Fruit fly (Drosophila melanogaster) whole organism: Measurements from ENCODE around the gene Nthl1.

Experiments used
- CG8478 ChIP-seq: fragments of >200 bp; optimal IDR thresholded peaks from 2 replicates; lab custom pipeline; 2018; ENCODE audit warnings: inconsistent platforms
- Dll ChIP-seq: fragments of >200 bp; optimal IDR thresholded peaks from 2 replicates; lab custom pipeline; 2017
- EcR ChIP-seq, 2 experiments: fragments of >200 bp; optimal IDR thresholded peaks; 2 replicates each; lab custom pipeline; 2017; ENCODE audit warnings: missing biosample characterization in 2 of 2, missing genetic modification characterization in 2 of 2, missing genetic modification reagents in 2 of 2
- pan ChIP-seq: fragments of >200 bp; optimal IDR thresholded peaks from 2 replicates; lab custom pipeline; 2017
- psq ChIP-seq: fragments of >200 bp; optimal IDR thresholded peaks from 2 replicates; lab custom pipeline; 2017
- usp ChIP-seq: fragments of >200 bp; optimal IDR thresholded peaks from 2 replicates; lab custom pipeline; 2017; ENCODE audit warnings: missing biosample characterization, missing genetic modification characterization, mixed read lengths

The Nthl1 gene

DNA sequence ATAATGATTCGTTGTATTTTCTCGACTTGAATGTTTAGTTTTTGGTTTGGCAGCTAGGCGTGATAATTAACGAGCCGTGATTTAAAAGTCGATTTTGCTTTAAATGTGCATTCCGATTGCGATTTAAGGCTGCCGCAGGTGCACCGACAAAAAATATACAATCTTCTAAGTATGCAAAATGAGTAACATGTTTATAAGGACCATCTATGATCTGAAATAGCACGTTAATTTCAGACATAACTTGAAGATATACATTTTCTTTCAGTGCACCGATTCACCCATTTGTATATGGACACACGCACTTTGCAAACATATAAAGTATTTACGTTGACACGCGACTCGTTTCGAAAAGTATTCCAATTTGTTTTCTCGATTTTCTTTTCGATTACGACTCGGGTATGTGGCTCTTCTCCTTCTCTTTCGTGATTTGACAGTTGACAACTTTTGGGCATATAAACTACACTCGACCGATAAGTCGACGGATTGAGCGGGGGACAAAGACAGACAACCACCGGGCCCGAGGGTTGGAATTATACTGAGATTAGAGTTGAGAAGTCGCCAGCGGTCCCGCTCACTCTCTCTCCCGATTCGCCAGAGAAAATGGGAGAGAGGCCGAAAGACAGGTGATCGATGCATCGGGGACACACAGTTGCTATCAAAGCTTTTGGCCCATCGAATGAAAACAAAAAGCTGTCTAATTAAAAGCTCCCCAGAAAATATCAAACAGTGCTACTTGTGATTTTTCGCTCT, 37.6 kb downstream of the Nthl1 start:
- no peak for TF ChIP-seq pan (lab: Kevin White, UChicago)
- TF ChIP-seq Dll = no peak
- TF ChIP-seq EcR (GFP tag; optimal IDR thresholded peaks at IDR 0.05; lab: Kevin White, UChicago) = no peak
- no peak for TF ChIP-seq psq (lab: Kevin White, UChicago)
- no peak for TF ChIP-seq CG8478
- TF ChIP-seq usp (GFP tag; lab: Kevin White, UChicago) = no peak

DNA sequence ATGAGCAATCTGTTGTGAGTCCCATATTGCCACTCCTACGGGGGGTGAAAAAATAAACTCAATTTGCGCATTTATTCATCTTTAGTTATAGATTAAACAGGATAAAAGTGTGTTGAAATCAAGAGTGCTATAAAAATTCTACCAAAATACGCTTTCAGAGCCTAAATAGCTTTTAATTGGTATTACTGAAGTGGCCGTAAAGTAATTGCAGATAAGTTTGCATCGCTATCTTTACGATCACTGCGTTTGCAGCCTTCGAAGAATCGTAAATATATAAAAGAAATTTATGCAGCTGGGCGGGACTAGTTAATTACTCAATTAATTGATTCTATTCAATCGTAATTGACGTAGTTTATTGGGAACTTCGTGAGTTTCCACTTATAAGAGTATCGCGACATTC, 40.4 kb downstream of the Nthl1 start:
- TF ChIP-seq pan (lab: Kevin White, UChicago) (no peak), Dll (no peak), EcR (GFP tag; optimal IDR thresholded peaks at IDR 0.05; lab: Kevin White, UChicago) (no peak)

dm6 chr2L:20885889-20886507, 41.7 kb downstream of the Nthl1 start:
- TF ChIP-seq EcR (GFP tag; optimal IDR thresholded peaks at IDR 0.05; lab: Kevin White, UChicago) = no peak
- no peak for TF ChIP-seq psq (lab: Kevin White, UChicago)
- TF ChIP-seq CG8478 = no peak
- TF ChIP-seq usp (GFP tag; lab: Kevin White, UChicago) = no peak
- TF ChIP-seq pan (lab: Kevin White, UChicago) = no peak
- no peak for TF ChIP-seq Dll

DNA sequence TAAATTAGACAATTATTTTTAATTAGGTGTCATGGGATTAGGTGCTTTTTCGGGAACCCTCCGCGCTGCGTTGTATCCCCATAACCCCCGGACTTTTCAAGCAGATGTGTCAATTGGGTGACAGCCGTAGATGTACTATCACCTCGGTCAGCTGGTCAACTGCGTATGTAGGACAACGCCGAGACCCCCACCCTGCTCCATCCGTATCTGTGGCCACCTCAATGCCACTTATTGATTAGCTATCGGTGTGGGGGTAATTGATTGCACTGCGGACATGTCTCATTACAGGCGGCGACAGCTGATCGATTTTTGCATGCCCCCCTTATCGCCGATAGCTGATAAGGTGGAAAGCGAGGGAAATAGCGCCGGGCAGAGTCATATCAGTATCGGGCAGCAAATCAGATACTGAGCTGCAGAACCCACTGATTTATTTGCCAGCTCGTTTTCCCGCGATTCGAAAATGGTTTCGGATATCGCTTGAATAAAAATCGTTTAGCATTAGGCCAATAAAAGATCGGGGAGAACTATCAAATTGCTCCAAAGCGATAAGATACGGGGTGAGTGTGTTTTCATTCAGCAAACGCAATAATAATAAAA, 43.9 kb downstream of the Nthl1 start:
- TF ChIP-seq pan (lab: Kevin White, UChicago) = no peak
- TF ChIP-seq EcR (GFP tag; optimal IDR thresholded peaks at IDR 0.05; lab: Kevin White, UChicago) = no peak
- TF ChIP-seq CG8478 = no peak
- no peak for TF ChIP-seq usp (GFP tag; lab: Kevin White, UChicago)
- no peak for TF ChIP-seq Dll
- TF ChIP-seq psq (lab: Kevin White, UChicago) = no peak

dm6 chr2L:20883097-20883496, 44.6 kb downstream of the Nthl1 start:
- TF ChIP-seq pan (lab: Kevin White, UChicago) = no peak
- no peak for TF ChIP-seq Dll
- no peak for TF ChIP-seq CG8478
- no peak for TF ChIP-seq EcR (GFP tag; optimal IDR thresholded peaks at IDR 0.05; lab: Kevin White, UChicago)
- no peak for TF ChIP-seq psq (lab: Kevin White, UChicago)
- no peak for TF ChIP-seq usp (GFP tag; lab: Kevin White, UChicago)

dm6 chr2L:20881353-20882079, 46.1 kb downstream of the Nthl1 start:
- no peak for TF ChIP-seq CG8478

- no peak for TF ChIP-seq usp (GFP tag; lab: Kevin White, UChicago)
- TF ChIP-seq pan (lab: Kevin White, UChicago) = no peak
- TF ChIP-seq EcR (GFP tag; optimal IDR thresholded peaks at IDR 0.05; lab: Kevin White, UChicago) = no peak
- no peak for TF ChIP-seq Dll
- no peak for TF ChIP-seq CG8478
- no peak for TF ChIP-seq psq (lab: Kevin White, UChicago)
These were observed 47.2 kb downstream of the Nthl1 start for dm6 chr2L:20880476-20880875.

DNA sequence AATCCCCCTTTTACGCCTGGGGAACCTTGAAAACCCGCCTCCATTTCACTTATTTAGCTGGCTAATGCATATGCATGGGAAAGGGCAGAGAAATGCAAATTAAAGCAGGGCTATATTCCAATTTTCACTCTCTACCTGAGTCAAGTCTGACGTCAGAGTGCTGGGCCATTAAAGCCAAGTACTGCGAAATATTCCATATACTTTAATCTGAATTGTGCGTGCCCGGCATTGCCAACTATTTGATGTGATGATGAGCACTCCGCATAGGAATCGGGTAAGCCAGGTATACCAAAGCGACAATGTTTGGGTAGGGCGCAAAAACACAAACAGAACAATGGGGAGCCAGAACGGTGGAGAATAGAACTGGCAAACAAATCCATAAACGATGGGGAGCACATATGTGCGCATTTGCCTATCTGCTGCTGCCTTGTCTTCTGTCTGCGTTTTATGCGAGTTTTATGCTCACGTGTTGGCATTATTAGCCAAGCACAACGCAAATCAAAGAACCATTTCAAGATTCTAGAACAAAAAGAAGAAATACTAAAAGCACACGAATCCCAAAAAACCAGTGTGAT, 48.0 kb downstream of the Nthl1 start:
- TF ChIP-seq Dll (no peak), EcR (GFP tag; optimal IDR thresholded peaks at IDR 0.05; lab: Kevin White, UChicago) (no peak), pan (lab: Kevin White, UChicago) (no peak)

- TF ChIP-seq usp (GFP tag; lab: Kevin White, UChicago) (no peak), pan (lab: Kevin White, UChicago) (no peak), Dll (no peak), psq (lab: Kevin White, UChicago) (no peak), CG8478 (no peak), EcR (GFP tag; optimal IDR thresholded peaks at IDR 0.05; lab: Kevin White, UChicago) (no peak)
These were observed 49.2 kb downstream of the Nthl1 start for dm6 chr2L:20878463-20878862.

dm6 chr2L:20878052-20878451, 49.6 kb downstream of the Nthl1 start:
- TF ChIP-seq psq (lab: Kevin White, UChicago) (no peak), usp (GFP tag; lab: Kevin White, UChicago) (no peak), CG8478 (no peak), EcR (GFP tag; optimal IDR thresholded peaks at IDR 0.05; lab: Kevin White, UChicago) (no peak)
